Fruit fly (Drosophila melanogaster): ENCODE measurements around the gene CG17029.

dm6 chr3L:16023020-16023648 lies 46.5 kb downstream of the CG17029 start, which contains the start of gene Notum:
- TF ChIP-seq CG8478 (optimal IDR thresholded peaks at IDR 0.05) (no peak), CTCF (optimal IDR thresholded peaks at IDR 0.05) (no peak)
